Fruit fly (Drosophila melanogaster) Kc167 (cell line): ENCODE results near the gene CG12617.

Experiments
- Sin3A ChIP-seq: fragments of >200 bp; optimal IDR thresholded peaks from 2 replicates; lab custom pipeline; 2018; ENCODE audit warnings: missing external identifiers
- psq ChIP-seq: fragments of >200 bp; optimal IDR thresholded peaks from 2 replicates; lab custom pipeline; 2017; ENCODE audit warnings: missing external identifiers
- ttk ChIP-seq: sonication (Bioruptor generic); optimal IDR thresholded peaks from 2 replicates; lab custom pipeline; 2017; ENCODE audit warnings: missing external identifiers

DNA sequence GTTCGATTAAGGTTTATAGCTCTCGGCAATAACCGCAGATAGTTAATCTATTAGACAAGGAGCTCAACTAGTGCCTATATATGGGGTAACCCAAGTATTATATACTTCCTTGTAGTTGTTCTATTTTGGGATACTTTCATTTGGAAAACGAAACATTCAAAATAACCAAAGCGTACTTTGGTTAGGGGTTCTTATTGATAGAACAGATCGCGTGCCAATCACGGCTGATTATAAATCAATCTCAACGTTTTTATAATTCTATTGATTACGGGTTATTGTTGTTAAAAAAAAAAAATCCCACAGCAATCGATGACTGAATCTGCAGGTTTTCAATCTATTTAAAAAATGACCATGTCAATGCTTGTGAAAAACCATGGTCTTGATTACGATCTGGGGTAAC is 37.4 kb upstream of the CG12617 start, which contains the start of gene CG17571:
- TF ChIP-seq psq (lab: Kevin White, UChicago) (no peak), Sin3A (lab: Kevin White, UChicago) (no peak), ttk (lab: Kevin White, UChicago) (no peak)
